Worm (Caenorhabditis elegans) whole organism, L1 larva: Measurements from ENCODE around the gene F58H1.5.

Source experiments
- C16A3.4 ChIP-seq: fragments of 150-350 bp; optimal IDR thresholded peaks from 2 replicates; lab custom pipeline; 2014; ENCODE audit warnings: missing biosample characterization, missing genetic modification characterization
- Y116A8C.19 ChIP-seq: sonication (generic microtip); optimal IDR thresholded peaks from 2 replicates; lab custom pipeline; 2016; ENCODE audit warnings: missing compliant biosample characterization, missing genetic modification characterization, borderline replicate concordance
- aly-2 ChIP-seq: fragments of 150-350 bp; optimal IDR thresholded peaks from 2 replicates; lab custom pipeline; 2014; ENCODE audit warnings: missing biosample characterization, missing genetic modification characterization
- ceh-82 ChIP-seq, 3 experiments: fragments of 150-350 bp in 1 of 3; sonication (generic microtip) in 2 of 3; optimal IDR thresholded peaks; 2 replicates each; lab custom pipeline; 2014 to 2017; ENCODE audit warnings: missing biosample characterization in 3 of 3, missing genetic modification characterization in 3 of 3
- dpl-1 ChIP-seq, 3 experiments: fragments of 150-350 bp in 2 of 3; sonication (generic microtip) in 1 of 3; optimal IDR thresholded peaks; 2 replicates each; lab custom pipeline; 2014 to 2017; ENCODE audit warnings: missing biosample characterization in 3 of 3, missing genetic modification characterization in 3 of 3, missing genetic modification reagents in 3 of 3
- elt-3 ChIP-seq, 6 experiments: fragments of 150-350 bp in 1 of 6; sonication (generic microtip); optimal IDR thresholded peaks; 2 replicates each; lab custom pipeline; 2017 to 2018; ENCODE audit warnings: missing biosample characterization in 6 of 6, missing genetic modification characterization in 6 of 6, inconsistent platforms in 1 of 6
- fkh-10 ChIP-seq: sonication (generic microtip); optimal IDR thresholded peaks from 2 replicates; lab custom pipeline; 2017; ENCODE audit warnings: missing biosample characterization, missing genetic modification reagents, missing genetic modification characterization
- fos-1 ChIP-seq: fragments of 150-350 bp; optimal IDR thresholded peaks from 2 replicates; lab custom pipeline; 2014; ENCODE audit warnings: missing biosample characterization, missing genetic modification characterization
- lsy-2 ChIP-seq, 2 experiments: fragments of 150-350 bp; optimal IDR thresholded peaks; 2 replicates each; lab custom pipeline; 2014; ENCODE audit warnings: missing biosample characterization in 2 of 2, missing genetic modification characterization in 2 of 2
- nhr-237 ChIP-seq: fragments of 150-350 bp; optimal IDR thresholded peaks from 2 replicates; lab custom pipeline; 2014; ENCODE audit warnings: missing biosample characterization, missing genetic modification characterization
- nhr-76 ChIP-seq: sonication (generic microtip); optimal IDR thresholded peaks from 2 replicates; lab custom pipeline; 2017; ENCODE audit warnings: missing biosample characterization, missing genetic modification characterization
- snpc-4 ChIP-seq: fragments of 150-350 bp; optimal IDR thresholded peaks from 2 replicates; lab custom pipeline; 2014; ENCODE audit warnings: missing biosample characterization, missing genetic modification characterization
- sup-37 ChIP-seq: fragments of 200-800 bp; sonication (Bioruptor generic); optimal IDR thresholded peaks from 2 replicates; lab custom pipeline; 2018; ENCODE audit warnings: mild to moderate bottlenecking, missing genetic modification characterization, missing compliant biosample characterization
- zag-1 ChIP-seq: fragments of 150-350 bp; optimal IDR thresholded peaks from 2 replicates; lab custom pipeline; 2014; ENCODE audit warnings: missing biosample characterization, missing genetic modification characterization

ce11 chrV:11929046-11929590, 29.1 kb upstream of the F58H1.5 start, which contains the start of gene F58H1.2:
- TF ChIP-seq ceh-82 (tag; optimal IDR thresholded peaks at IDR 0.05; lab: Kevin White, UChicago): no peak
- no peak for TF ChIP-seq dpl-1 (GFP tag; optimal IDR thresholded peaks at IDR 0.05; lab: Kevin White, UChicago)
- no peak for TF ChIP-seq fkh-10 (GFP tag; lab: Kevin White, UChicago)
- TF ChIP-seq Y116A8C.19 (tag; lab: Kevin White, UChicago): no peak
- TF ChIP-seq nhr-76 (tag; lab: Kevin White, UChicago): no peak
- TF ChIP-seq aly-2 (tag; lab: Kevin White, UChicago): no peak
- no peak for TF ChIP-seq lsy-2 (tag; optimal IDR thresholded peaks at IDR 0.05; lab: Kevin White, UChicago)
- TF ChIP-seq nhr-237 (tag; lab: Kevin White, UChicago): no peak
- TF ChIP-seq elt-3 (tag; optimal IDR thresholded peaks at IDR 0.05; lab: Kevin White, UChicago): no peak
- no peak for TF ChIP-seq fos-1 (tag; lab: Kevin White, UChicago)
- no peak for TF ChIP-seq snpc-4
- TF ChIP-seq zag-1 (tag; lab: Kevin White, UChicago): no peak
- no peak for TF ChIP-seq C16A3.4 (tag; lab: Kevin White, UChicago)
- TF ChIP-seq sup-37 (GFP tag; lab: Kevin White, UChicago): no peak
